Worm (Caenorhabditis elegans): ENCODE results near the gene lron-4.

The lron-4 gene

DNA sequence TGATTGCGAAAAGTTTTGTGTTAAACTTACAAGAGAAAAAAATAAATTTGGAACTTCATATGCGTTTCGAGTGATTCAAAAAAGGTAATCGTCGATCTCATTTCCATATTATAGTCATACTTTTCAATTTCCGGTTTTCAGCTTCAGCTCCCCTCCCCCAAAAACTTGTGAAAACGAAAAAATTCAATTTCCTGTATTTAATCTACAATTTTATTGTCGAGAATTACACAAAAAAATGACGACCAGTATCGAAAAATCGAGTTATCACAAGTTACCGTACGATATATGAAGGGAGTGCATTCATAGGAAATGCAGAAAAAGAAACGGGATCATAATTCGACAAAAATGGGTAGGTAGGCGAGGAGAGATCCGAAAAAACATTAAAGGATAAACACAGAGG lies at the start of gene lron-4:
lron-4 (minus strand) TSS at position 101 of the 400 bp plus-strand sequence.
- TF ChIP-seq ceh-13 (GFP tag; optimal IDR thresholded peaks at IDR 0.05), result no peak
- TF ChIP-seq aly-1 (tag; optimal IDR thresholded peaks at IDR 0.05), result no peak
- no peak for TF ChIP-seq B0310.2 (tag; optimal IDR thresholded peaks at IDR 0.05)
- no peak for TF ChIP-seq ceh-36 (tag; optimal IDR thresholded peaks at IDR 0.05)
- TF ChIP-seq F13C5.2 (tag; optimal IDR thresholded peaks at IDR 0.05), result no peak
- TF ChIP-seq ets-7 (tag; optimal IDR thresholded peaks at IDR 0.05), result no peak
- no peak for TF ChIP-seq hmbx-1 (tag; optimal IDR thresholded peaks at IDR 0.05)
- no peak for TF ChIP-seq pes-1 (GFP tag; IDR thresholded peaks at IDR 0.05)
- TF ChIP-seq hnd-1 (tag; optimal IDR thresholded peaks at IDR 0.05), result no peak
- TF ChIP-seq tbx-11 (GFP tag; IDR thresholded peaks at IDR 0.05), result no peak
- no peak for TF ChIP-seq hmg-4 (GFP tag; optimal IDR thresholded peaks at IDR 0.05)
- no peak for TF ChIP-seq scrt-1 (GFP tag; IDR thresholded peaks at IDR 0.05)
- TF ChIP-seq ama-1 (optimal IDR thresholded peaks at IDR 0.05), result no peak
- TF ChIP-seq flt-1 (GFP tag; IDR thresholded peaks at IDR 0.05), result no peak
- no peak for TF ChIP-seq sea-1 (GFP tag; conservative IDR thresholded peaks at IDR 0.05)
- TF ChIP-seq tra-4 (tag; optimal IDR thresholded peaks at IDR 0.05), result no peak
- no peak for TF ChIP-seq tbx-37 (GFP tag; conservative IDR thresholded peaks at IDR 0.05)

DNA sequence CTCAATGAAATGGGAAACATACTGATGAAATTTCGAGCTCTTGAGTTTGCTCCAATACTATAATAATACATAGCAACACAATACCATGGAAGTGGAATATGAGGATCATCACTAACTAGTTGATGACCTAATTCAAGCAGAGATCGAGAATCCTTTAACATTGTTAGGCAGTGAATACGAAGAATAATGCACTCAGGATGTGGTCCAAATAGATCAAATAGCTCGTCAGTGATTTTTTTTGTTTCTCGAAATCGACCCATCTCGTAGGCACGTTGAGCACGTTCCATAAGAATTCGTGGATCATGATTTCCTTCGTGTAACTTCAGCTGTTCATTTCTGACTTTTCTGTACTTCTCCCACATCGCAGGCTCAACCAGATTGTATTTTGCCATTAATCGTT lies 49.0 kb upstream of the lron-4 start:
- TF ChIP-seq scrt-1 (GFP tag; IDR thresholded peaks at IDR 0.05) (no peak), hnd-1 (tag; optimal IDR thresholded peaks at IDR 0.05) (no peak)

- TF ChIP-seq tra-4 (tag; optimal IDR thresholded peaks at IDR 0.05) (no peak), B0310.2 (tag; optimal IDR thresholded peaks at IDR 0.05) (no peak), hmbx-1 (tag; optimal IDR thresholded peaks at IDR 0.05) (no peak), sea-1 (GFP tag; conservative IDR thresholded peaks at IDR 0.05) (no peak), ceh-36 (tag; optimal IDR thresholded peaks at IDR 0.05) (no peak), hmg-4 (GFP tag; optimal IDR thresholded peaks at IDR 0.05) (no peak), F13C5.2 (tag; optimal IDR thresholded peaks at IDR 0.05) (no peak), scrt-1 (GFP tag; IDR thresholded peaks at IDR 0.05) (no peak), hnd-1 (tag; optimal IDR thresholded peaks at IDR 0.05) (no peak)
Measured at ce11 chrII:8157991-8158390, 46.0 kb upstream of the lron-4 start, which contains the start of gene pch-2. pch-2 (plus strand) TSS chrII:8158349.

- TF ChIP-seq pes-1 (GFP tag; IDR thresholded peaks at IDR 0.05) (no peak), tra-4 (tag; optimal IDR thresholded peaks at IDR 0.05) (no peak)
Measured at ce11 chrII:8156845-8157373, 44.9 kb upstream of the lron-4 start, which contains the start of the genes tub-1 and tmem-138. tub-1 (minus strand) TSS chrII:8156945. tmem-138 (plus strand) TSS chrII:8157323.

DNA sequence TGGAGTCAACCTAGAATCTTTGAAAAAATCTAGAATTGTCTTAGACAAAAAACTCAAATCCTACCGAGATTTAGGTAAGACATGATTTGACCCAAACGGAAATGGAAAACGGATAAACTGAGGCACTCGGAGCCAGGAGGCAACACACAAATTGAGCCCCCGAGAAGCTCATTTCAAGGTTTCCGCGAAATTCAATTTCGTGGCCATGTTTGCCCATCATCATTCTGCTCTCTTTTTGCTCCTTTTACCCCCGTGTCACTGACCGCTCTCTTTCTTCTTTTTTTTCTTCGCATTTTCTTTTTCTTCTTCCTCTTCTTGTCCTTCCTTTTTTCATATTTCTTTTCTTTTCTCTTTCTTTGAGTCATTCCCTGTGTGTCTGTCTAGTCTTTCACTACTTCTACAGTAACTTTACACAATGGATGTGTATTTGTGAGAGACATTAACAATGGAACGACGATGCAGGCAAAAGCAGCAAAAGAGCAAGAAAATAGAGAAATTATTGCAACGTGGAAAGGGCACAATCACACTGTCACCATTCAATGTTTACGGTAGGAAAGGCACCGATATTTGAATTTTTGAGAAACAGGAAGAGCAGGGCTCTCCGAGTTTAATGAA lies 40.9 kb upstream of the lron-4 start:
- TF ChIP-seq scrt-1 (GFP tag; IDR thresholded peaks at IDR 0.05), result no peak

DNA sequence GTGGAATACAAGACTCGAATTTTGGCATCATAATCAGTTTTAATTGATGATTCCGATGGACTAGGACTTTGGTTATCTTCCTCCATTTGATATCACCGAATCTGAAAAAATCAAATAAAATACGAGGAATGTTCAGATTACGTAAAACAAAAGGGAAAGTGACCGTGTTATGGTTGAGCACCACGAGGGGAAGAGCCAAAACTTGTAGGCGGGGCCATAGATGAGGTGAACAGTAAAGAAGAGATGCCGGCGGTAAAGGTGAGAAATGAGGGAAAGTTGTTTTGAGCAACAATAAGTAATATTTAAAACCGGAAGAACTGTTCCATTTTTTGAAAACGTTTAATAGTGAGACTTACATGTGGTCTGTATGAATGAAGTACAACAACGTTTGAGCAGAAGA lies 38.0 kb upstream of the lron-4 start, which contains the start of gene F10B5.3:
F10B5.3 (minus strand) TSS at position 101 of the 400 bp plus-strand sequence.
- TF ChIP-seq ets-7 (tag; optimal IDR thresholded peaks at IDR 0.05), result no peak
- no peak for TF ChIP-seq tra-4 (tag; optimal IDR thresholded peaks at IDR 0.05)
- TF ChIP-seq hmg-4 (GFP tag; optimal IDR thresholded peaks at IDR 0.05), result no peak
- no peak for TF ChIP-seq scrt-1 (GFP tag; IDR thresholded peaks at IDR 0.05)
- no peak for TF ChIP-seq tbx-37 (GFP tag; conservative IDR thresholded peaks at IDR 0.05)
- TF ChIP-seq aly-1 (tag; optimal IDR thresholded peaks at IDR 0.05), result no peak
- TF ChIP-seq hnd-1 (tag; optimal IDR thresholded peaks at IDR 0.05), result no peak
- TF ChIP-seq F13C5.2 (tag; optimal IDR thresholded peaks at IDR 0.05), result no peak
- TF ChIP-seq B0310.2 (tag; optimal IDR thresholded peaks at IDR 0.05), result no peak
- TF ChIP-seq ceh-13 (GFP tag; optimal IDR thresholded peaks at IDR 0.05), result no peak
- no peak for TF ChIP-seq ama-1 (optimal IDR thresholded peaks at IDR 0.05)
- no peak for TF ChIP-seq hmbx-1 (tag; optimal IDR thresholded peaks at IDR 0.05)
- no peak for TF ChIP-seq sea-1 (GFP tag; conservative IDR thresholded peaks at IDR 0.05)
- TF ChIP-seq pes-1 (GFP tag; IDR thresholded peaks at IDR 0.05), result no peak
- TF ChIP-seq ceh-36 (tag; optimal IDR thresholded peaks at IDR 0.05), result no peak
- TF ChIP-seq flt-1 (GFP tag; IDR thresholded peaks at IDR 0.05), result no peak

DNA sequence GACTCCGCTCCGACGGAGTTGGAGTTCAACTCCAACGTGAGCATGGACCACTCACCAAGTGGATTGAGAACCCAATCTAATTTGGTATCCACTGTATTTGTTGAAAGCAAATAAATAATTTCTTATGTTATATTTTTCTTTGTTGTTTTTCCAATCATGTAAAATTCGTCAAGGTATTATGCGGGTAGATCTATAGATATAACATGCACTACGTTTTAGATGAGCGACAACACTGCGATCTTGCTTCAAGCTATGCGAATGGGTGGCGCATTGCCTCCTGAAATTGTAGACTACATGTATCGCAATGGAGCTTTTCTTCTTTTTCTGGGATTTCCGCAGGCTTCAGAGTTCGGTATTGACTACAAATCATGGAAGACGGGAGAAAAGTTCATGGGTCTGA lies 32.6 kb upstream of the lron-4 start, which contains the start of gene F10B5.2:
F10B5.2 (plus strand) TSS at position 220 of the 400 bp plus-strand sequence.
- no peak for TF ChIP-seq tra-4 (tag; optimal IDR thresholded peaks at IDR 0.05)
- no peak for TF ChIP-seq ama-1 (optimal IDR thresholded peaks at IDR 0.05)
- no peak for TF ChIP-seq tbx-37 (GFP tag; conservative IDR thresholded peaks at IDR 0.05)
- TF ChIP-seq hmg-4 (GFP tag; optimal IDR thresholded peaks at IDR 0.05), result no peak
- no peak for TF ChIP-seq F13C5.2 (tag; optimal IDR thresholded peaks at IDR 0.05)
- no peak for TF ChIP-seq aly-1 (tag; optimal IDR thresholded peaks at IDR 0.05)
- no peak for TF ChIP-seq ceh-13 (GFP tag; optimal IDR thresholded peaks at IDR 0.05)
- no peak for TF ChIP-seq hmbx-1 (tag; optimal IDR thresholded peaks at IDR 0.05)
- TF ChIP-seq tbx-11 (GFP tag; IDR thresholded peaks at IDR 0.05), result no peak
- TF ChIP-seq flt-1 (GFP tag; IDR thresholded peaks at IDR 0.05), result no peak
- no peak for TF ChIP-seq sea-1 (GFP tag; conservative IDR thresholded peaks at IDR 0.05)
- no peak for TF ChIP-seq ceh-36 (tag; optimal IDR thresholded peaks at IDR 0.05)
- TF ChIP-seq B0310.2 (tag; optimal IDR thresholded peaks at IDR 0.05), result no peak
- TF ChIP-seq pes-1 (GFP tag; IDR thresholded peaks at IDR 0.05), result no peak
- no peak for TF ChIP-seq ets-7 (tag; optimal IDR thresholded peaks at IDR 0.05)
- no peak for TF ChIP-seq scrt-1 (GFP tag; IDR thresholded peaks at IDR 0.05)
- TF ChIP-seq hnd-1 (tag; optimal IDR thresholded peaks at IDR 0.05), result no peak
